Fruit fly (Drosophila melanogaster): Measurements from ENCODE around the gene CG14933.

Gene CG14933

dm6 chr2L:11807697-11808226 is 34.9 kb upstream of the CG14933 start (continued):
- TF ChIP-seq sens-2 (GFP tag; IDR thresholded peaks at IDR 0.05) (no peak), maf-S (GFP tag; optimal IDR thresholded peaks at IDR 0.05) (no peak), usp (GFP tag; optimal IDR thresholded peaks at IDR 0.05) (no peak), CG4424 (GFP tag; optimal IDR thresholded peaks at IDR 0.05) (no peak), odd (GFP tag; optimal IDR thresholded peaks at IDR 0.05) (no peak), E2f2 (GFP tag; IDR thresholded peaks at IDR 0.05) (peak; percentile 12; the same call in 1 of the 2 replicates), CTCF (GFP tag; optimal IDR thresholded peaks at IDR 0.05) (no peak), aop (GFP tag; IDR thresholded peaks at IDR 0.05) (no peak), CG17612 (GFP tag; IDR thresholded peaks at IDR 0.05) (no peak), lmd (GFP tag; IDR thresholded peaks at IDR 0.05) (no peak), Rx (GFP tag; IDR thresholded peaks at IDR 0.05) (no peak), CkIIα-i1 (GFP tag; IDR thresholded peaks at IDR 0.05) (no peak), CG11247 (GFP tag; IDR thresholded peaks at IDR 0.05) (0 out of 2 replicates have a peak, but pooled peaks have one; percentile 10), corto (GFP tag; optimal IDR thresholded peaks at IDR 0.05) (peak; percentile 24), CG8281 (tag; optimal IDR thresholded peaks at IDR 0.05) (no peak), stc (GFP tag; IDR thresholded peaks at IDR 0.05) (no peak), Dref (GFP tag; IDR thresholded peaks at IDR 0.05) (0 out of 2 replicates have a peak, but pooled peaks have one; percentile 23), CG9727 (GFP tag; optimal IDR thresholded peaks at IDR 0.05) (no peak), CG8924 (tag; optimal IDR thresholded peaks at IDR 0.05) (peak; percentile 14), Dp (GFP tag; optimal IDR thresholded peaks at IDR 0.05) (no peak), CG13775 (GFP tag; optimal IDR thresholded peaks at IDR 0.05) (no peak), exex (tag; optimal IDR thresholded peaks at IDR 0.05) (peak; percentile 37), az2 (GFP tag; optimal IDR thresholded peaks at IDR 0.05) (no peak), Doc3 (GFP tag; IDR thresholded peaks at IDR 0.05; ENCODE audit: partially characterized antibody) (no peak), CG8388 (GFP tag; optimal IDR thresholded peaks at IDR 0.05) (no peak), ems (GFP tag; optimal IDR thresholded peaks at IDR 0.05) (peak; percentile 10), BEAF-32 (GFP tag; optimal IDR thresholded peaks at IDR 0.05) (no peak), Kr (GFP tag; optimal IDR thresholded peaks at IDR 0.05) (no peak), cato (GFP tag; optimal IDR thresholded peaks at IDR 0.05; ENCODE audit: borderline replicate concordance) (no peak), CG2120 (GFP tag; optimal IDR thresholded peaks at IDR 0.05) (no peak), CG14965 (GFP tag; optimal IDR thresholded peaks at IDR 0.05; ENCODE audit: borderline replicate concordance) (no peak), inv (GFP tag; IDR thresholded peaks at IDR 0.05; ENCODE audit: partially characterized antibody) (peak; percentile 23; the same call in 1 of the 2 replicates), hb (GFP tag; IDR thresholded peaks at IDR 0.05; ENCODE audit: partially characterized antibody) (no peak), tgo (GFP tag; IDR thresholded peaks at IDR 0.05) (no peak), CG42726 (GFP tag; IDR thresholded peaks at IDR 0.05; ENCODE audit: partially characterized antibody) (peak; percentile 81), CG3407 (GFP tag; optimal IDR thresholded peaks at IDR 0.05) (no peak), tap (tag; optimal IDR thresholded peaks at IDR 0.05) (peak; percentile 1), CG3163 (GFP tag; optimal IDR thresholded peaks at IDR 0.05) (peak; percentile 28), CG9215 (GFP tag; IDR thresholded peaks at IDR 0.05) (no peak), CG7745 (tag; optimal IDR thresholded peaks at IDR 0.05) (peak; percentile 2), CG14050 (GFP tag; IDR thresholded peaks at IDR 0.05) (no peak), Trl (optimal IDR thresholded peaks at IDR 0.05) (no peak), Trl (GFP tag; optimal IDR thresholded peaks at IDR 0.05) (peak; percentile 24), disco-r (GFP tag; optimal IDR thresholded peaks at IDR 0.05) (no peak), CG30020 (tag; optimal IDR thresholded peaks at IDR 0.05) (no peak), Taf1 (GFP tag; IDR thresholded peaks at IDR 0.05) (no peak), fd3F (GFP tag; optimal IDR thresholded peaks at IDR 0.05) (no peak), fd96Cb (tag; optimal IDR thresholded peaks at IDR 0.05) (no peak), CG8290 (GFP tag; optimal IDR thresholded peaks at IDR 0.05) (no peak), CG8290 (tag; optimal IDR thresholded peaks at IDR 0.05) (peak in 1 of 2 experiments; percentile 83), CG10274 (GFP tag; optimal IDR thresholded peaks at IDR 0.05) (no peak), rib (GFP tag; IDR thresholded peaks at IDR 0.05) (peak; percentile 81; the same call in 1 of the 2 replicates)
